Fruit fly (Drosophila melanogaster) whole organism, pupa: ENCODE data around the gene CG8907.

ENCODE experiments used
- CG10348 ChIP-seq: fragments of 200-800 bp; sonication (Bioruptor generic); IDR thresholded peaks from 2 replicates; pipeline ENCODE4 v1.3.6; 2022; ENCODE audit warnings: missing biosample characterization, missing genetic modification characterization
- CG12605 ChIP-seq: fragments of 200-800 bp; sonication (Bioruptor generic); IDR thresholded peaks from 2 replicates; pipeline ENCODE4 v1.3.6; 2022; ENCODE audit warnings: missing biosample characterization, missing genetic modification characterization
- CG13204 ChIP-seq: fragments of 200-800 bp; sonication (Bioruptor generic); optimal IDR thresholded peaks from 2 replicates; lab custom pipeline; 2018; ENCODE audit warnings: missing biosample characterization, mild to moderate bottlenecking, missing genetic modification characterization, moderate library complexity
- CG14655 ChIP-seq: fragments of 200-800 bp; sonication (Bioruptor generic); optimal IDR thresholded peaks from 3 replicates; lab custom pipeline; 2017; ENCODE audit warnings: mild to moderate bottlenecking, missing biosample characterization, missing genetic modification reagents, missing genetic modification characterization
- CG15710 ChIP-seq: fragments of 200-800 bp; sonication (Bioruptor generic); optimal IDR thresholded peaks from 2 replicates; lab custom pipeline; 2018; ENCODE audit warnings: missing biosample characterization, mild to moderate bottlenecking, missing genetic modification characterization, moderate library complexity
- CG17806 ChIP-seq: fragments of 200-800 bp; sonication (Bioruptor generic); optimal IDR thresholded peaks from 2 replicates; lab custom pipeline; 2018; ENCODE audit warnings: missing biosample characterization, mild to moderate bottlenecking, missing genetic modification characterization, moderate library complexity
- CG32121 ChIP-seq: fragments of 200-800 bp; sonication (Bioruptor generic); IDR thresholded peaks from 2 replicates; pipeline ENCODE4 v1.3.6; 2022; ENCODE audit warnings: missing biosample characterization, missing genetic modification characterization
- CG34367 ChIP-seq: fragments of 200-800 bp; sonication (Bioruptor generic); optimal IDR thresholded peaks from 2 replicates; lab custom pipeline; 2018; ENCODE audit warnings: missing biosample characterization, mild to moderate bottlenecking, missing genetic modification characterization
- CG4496 ChIP-seq: fragments of 200-800 bp; sonication (Bioruptor generic); IDR thresholded peaks from 3 replicates; pipeline ENCODE4 v1.3.6; 2022; ENCODE audit warnings: missing biosample characterization, missing genetic modification characterization
- CG8159 ChIP-seq: fragments of 200-800 bp; sonication (Bioruptor generic); optimal IDR thresholded peaks from 3 replicates; lab custom pipeline; 2018; ENCODE audit warnings: missing biosample characterization, mild to moderate bottlenecking, missing genetic modification characterization, moderate library complexity
- CG8301 ChIP-seq: fragments of 200-800 bp; sonication (Bioruptor generic); optimal IDR thresholded peaks from 2 replicates; lab custom pipeline; 2018; ENCODE audit warnings: missing biosample characterization, mild to moderate bottlenecking, missing genetic modification characterization
- CG9948 ChIP-seq: fragments of 200-800 bp; sonication (Bioruptor generic); optimal IDR thresholded peaks from 2 replicates; lab custom pipeline; 2018; ENCODE audit warnings: missing biosample characterization, mild to moderate bottlenecking, missing genetic modification characterization, moderate library complexity
- D1 ChIP-seq: fragments of 200-800 bp; sonication (Bioruptor generic); optimal IDR thresholded peaks from 2 replicates; lab custom pipeline; 2018; ENCODE audit warnings: missing biosample characterization, mild to moderate bottlenecking, missing genetic modification characterization, moderate library complexity
- EcR ChIP-seq: fragments of 200-800 bp; sonication (Bioruptor generic); optimal IDR thresholded peaks from 3 replicates; lab custom pipeline; 2019; ENCODE audit warnings: missing biosample characterization, missing genetic modification characterization, mild to moderate bottlenecking, moderate library complexity, missing genetic modification reagents
- Ets98B ChIP-seq: fragments of 200-800 bp; sonication (Bioruptor generic); IDR thresholded peaks from 2 replicates; pipeline ENCODE4 v1.3.6; 2022; ENCODE audit warnings: missing biosample characterization, missing genetic modification characterization
- Pif1A ChIP-seq: fragments of 200-800 bp; sonication (Bioruptor generic); optimal IDR thresholded peaks from 3 replicates; lab custom pipeline; 2016; ENCODE audit warnings: missing biosample characterization, missing genetic modification characterization
- Pif1B ChIP-seq: fragments of 200-800 bp; sonication (Bioruptor generic); optimal IDR thresholded peaks from 3 replicates; lab custom pipeline; 2016; ENCODE audit warnings: missing biosample characterization, missing genetic modification characterization
- Snoo ChIP-seq: fragments of 200-800 bp; sonication (Bioruptor generic); optimal IDR thresholded peaks from 3 replicates; lab custom pipeline; 2017; ENCODE audit warnings: missing biosample characterization, mild to moderate bottlenecking, missing genetic modification characterization, inconsistent platforms
- fd96Ca ChIP-seq: fragments of 200-800 bp; sonication (Bioruptor generic); IDR thresholded peaks from 3 replicates; pipeline ENCODE4 v1.3.6; 2022; ENCODE audit warnings: missing biosample characterization, missing genetic modification characterization
- gl ChIP-seq: fragments of 200-800 bp; sonication (Bioruptor generic); optimal IDR thresholded peaks from 2 replicates; lab custom pipeline; 2018; ENCODE audit warnings: missing biosample characterization, mild to moderate bottlenecking, missing genetic modification characterization
- rn ChIP-seq: fragments of 200-800 bp; sonication (Bioruptor generic); IDR thresholded peaks from 2 replicates; pipeline ENCODE4 v1.3.6; 2022; ENCODE audit warnings: missing biosample characterization, missing genetic modification characterization

Gene CG8907

dm6 chr3R:17014276-17014675, 6.2 kb downstream of the CG8907 start, which contains the start of gene Pxd:
TSS of gene Pxd (plus strand) at chr3R:17014576.
- TF ChIP-seq CG9948 (no peak), CG4496 (0 out of 3 replicates have a peak, but pooled peaks have one; percentile 31), D1 (no peak), CG8301 (no peak)

dm6 chr3R:17016193-17016592, 8.1 kb downstream of the CG8907 start:
- TF ChIP-seq Pif1A (GFP tag; lab: Kevin White, UChicago) = no peak

- TF ChIP-seq CG10348 (GFP tag; lab: Robert Waterston, UW) (no peak), Pif1A (GFP tag; lab: Kevin White, UChicago) (peak; percentile 6), CG14655 (GFP tag; lab: Kevin White, UChicago) (peak; percentile 47), CG17806 (tag; lab: Kevin White, UChicago) (peak; percentile 22), CG4496 (0 out of 3 replicates have a peak, but pooled peaks have one; percentile 17), EcR (GFP tag; lab: Kevin White, UChicago) (peak; percentile 76), CG9948 (peak; percentile 19), rn (GFP tag; lab: Robert Waterston, UW) (no peak), gl (tag; lab: Kevin White, UChicago) (peak; percentile 53), CG8159 (peak; percentile 51), CG8301 (peak; percentile 8), CG13204 (GFP tag; lab: Kevin White, UChicago) (peak; percentile 33), fd96Ca (no peak)
These were observed 10.9 kb downstream of the CG8907 start for dm6 chr3R:17018902-17019527.

dm6 chr3R:17020956-17021355, 12.9 kb downstream of the CG8907 start, which contains the start of gene Adsl:
TSS of gene Adsl (minus strand) at chr3R:17021120.
- TF ChIP-seq CG14655 (GFP tag; lab: Kevin White, UChicago) = no peak
- peak; percentile 53 for TF ChIP-seq CG4496
- TF ChIP-seq CG10348 (GFP tag; lab: Robert Waterston, UW) = no peak
- peak; percentile 61 for TF ChIP-seq D1
- TF ChIP-seq CG12605 = peak; percentile 78
- no peak for TF ChIP-seq CG34367 (tag; lab: Kevin White, UChicago)
- no peak for TF ChIP-seq Ets98B (GFP tag; lab: Robert Waterston, UW)
- peak; percentile 39 for TF ChIP-seq CG8159
- TF ChIP-seq rn (GFP tag; lab: Robert Waterston, UW) = no peak
- no peak for TF ChIP-seq CG17806 (tag; lab: Kevin White, UChicago)
- TF ChIP-seq Pif1B (GFP tag; lab: Kevin White, UChicago) = peak; percentile 8
- TF ChIP-seq Pif1A (GFP tag; lab: Kevin White, UChicago) = peak; percentile 59
- peak; percentile 9 for TF ChIP-seq CG8301
- peak; percentile 79 for TF ChIP-seq Snoo
- no peak for TF ChIP-seq gl (tag; lab: Kevin White, UChicago)
- TF ChIP-seq, all 21 proteins: peak for 8

dm6 chr3R:17028393-17028792, 20.3 kb downstream of the CG8907 start, which contains the start of gene CG5225:
TSS of gene CG5225 (plus strand) at chr3R:17028693.
- TF ChIP-seq CG10348 (GFP tag; lab: Robert Waterston, UW) = no peak
- TF ChIP-seq CG8159 = no peak
- TF ChIP-seq CG8301 = no peak
- no peak for TF ChIP-seq Pif1B (GFP tag; lab: Kevin White, UChicago)
- no peak for TF ChIP-seq D1
- no peak for TF ChIP-seq gl (tag; lab: Kevin White, UChicago)
- TF ChIP-seq CG4496 = no peak
- no peak for TF ChIP-seq CG12605
- TF ChIP-seq Snoo = no peak
- TF ChIP-seq rn (GFP tag; lab: Robert Waterston, UW) = no peak
- TF ChIP-seq CG17806 (tag; lab: Kevin White, UChicago) = no peak
- TF ChIP-seq CG14655 (GFP tag; lab: Kevin White, UChicago) = no peak

- TF ChIP-seq EcR (GFP tag; lab: Kevin White, UChicago) = no peak
- TF ChIP-seq CG34367 (tag; lab: Kevin White, UChicago) = no peak
- no peak for TF ChIP-seq rn (GFP tag; lab: Robert Waterston, UW)
- no peak for TF ChIP-seq CG9948
- no peak for TF ChIP-seq fd96Ca
- no peak for TF ChIP-seq CG15710 (tag; lab: Kevin White, UChicago)
- TF ChIP-seq CG13204 (GFP tag; lab: Kevin White, UChicago) = no peak
- TF ChIP-seq CG4496 = no peak
- TF ChIP-seq Pif1B (GFP tag; lab: Kevin White, UChicago) = no peak
- TF ChIP-seq CG32121 (GFP tag; lab: Robert Waterston, UW) = no peak
- TF ChIP-seq CG8159 = no peak
- no peak for TF ChIP-seq CG12605
- TF ChIP-seq, all 21 proteins: peak for 0
These were observed 21.7 kb downstream of the CG8907 start for dm6 chr3R:17029796-17030195.

dm6 chr3R:17031502-17031901, 23.4 kb downstream of the CG8907 start, which contains the start of gene CG31268:
TSS of gene CG31268 (plus strand) at chr3R:17031802.
- no peak for TF ChIP-seq CG8159
- TF ChIP-seq CG34367 (tag; lab: Kevin White, UChicago) = no peak
- TF ChIP-seq rn (GFP tag; lab: Robert Waterston, UW) = no peak
- TF ChIP-seq, all 21 proteins: peak for 0
